Worm (Caenorhabditis elegans) whole organism, L1 larva: Measurements from ENCODE around the gene F17C8.6.

Source experiments
- C04F5.9 ChIP-seq: sonication (generic microtip); optimal IDR thresholded peaks from 2 replicates; lab custom pipeline; 2016; ENCODE audit warnings: missing genetic modification characterization, missing compliant biosample characterization
- C34B4.2 ChIP-seq: sonication (generic microtip); optimal IDR thresholded peaks from 2 replicates; lab custom pipeline; 2017; ENCODE audit warnings: mild to moderate bottlenecking, missing genetic modification characterization, missing compliant biosample characterization
- ama-1 ChIP-seq: fragments of 150-350 bp; optimal IDR thresholded peaks from 2 replicates; lab custom pipeline; 2014
- blmp-1 ChIP-seq: fragments of 150-350 bp; optimal IDR thresholded peaks from 2 replicates; lab custom pipeline; 2014; ENCODE audit warnings: missing biosample characterization, missing genetic modification characterization
- ceh-8 ChIP-seq: fragments of 200-800 bp; sonication (Bioruptor generic); optimal IDR thresholded peaks from 2 replicates; lab custom pipeline; 2018; ENCODE audit warnings: mild to moderate bottlenecking, missing genetic modification characterization, moderate library complexity, missing compliant biosample characterization
- lsy-2 ChIP-seq, 2 experiments: fragments of 150-350 bp; optimal IDR thresholded peaks; 2 replicates each; lab custom pipeline; 2014; ENCODE audit warnings: missing biosample characterization in 2 of 2, missing genetic modification characterization in 2 of 2
- nhr-237 ChIP-seq: fragments of 150-350 bp; optimal IDR thresholded peaks from 2 replicates; lab custom pipeline; 2014; ENCODE audit warnings: missing biosample characterization, missing genetic modification characterization
- nhr-76 ChIP-seq: sonication (generic microtip); optimal IDR thresholded peaks from 2 replicates; lab custom pipeline; 2017; ENCODE audit warnings: missing biosample characterization, missing genetic modification characterization
- nhr-85 ChIP-seq: sonication (generic microtip); peaks from one replicate; lab custom pipeline; 2016; ENCODE audit warnings: missing genetic modification characterization, inconsistent platforms, missing compliant biosample characterization
- pqm-1 ChIP-seq: sonication (generic microtip); optimal IDR thresholded peaks from 3 replicates; lab custom pipeline; 2017; ENCODE audit warnings: missing biosample characterization, missing genetic modification characterization
- rnt-1 ChIP-seq: sonication (generic microtip); optimal IDR thresholded peaks from 2 replicates; lab custom pipeline; 2016; ENCODE audit warnings: mild to moderate bottlenecking, missing genetic modification characterization, moderate library complexity, missing compliant biosample characterization
- snpc-4 ChIP-seq: fragments of 150-350 bp; optimal IDR thresholded peaks from 2 replicates; lab custom pipeline; 2014; ENCODE audit warnings: missing biosample characterization, missing genetic modification characterization
- tlp-1 ChIP-seq: fragments of 150-350 bp; optimal IDR thresholded peaks from 2 replicates; lab custom pipeline; 2014; ENCODE audit warnings: missing biosample characterization, missing genetic modification characterization

ce11 chrIII:4748666-4749065 is 2.8 kb upstream of the F17C8.6 start:
- TF ChIP-seq blmp-1 (tag; lab: Kevin White, UChicago) (no peak), C04F5.9 (tag; lab: Kevin White, UChicago) (no peak), nhr-237 (tag; lab: Kevin White, UChicago) (no peak), nhr-76 (tag; lab: Kevin White, UChicago) (no peak), lsy-2 (tag; optimal IDR thresholded peaks at IDR 0.05; lab: Kevin White, UChicago) (no peak), ama-1 (lab: Kevin White, UChicago) (no peak), rnt-1 (tag; lab: Kevin White, UChicago) (no peak), nhr-85 (tag; lab: Kevin White, UChicago) (no peak), ceh-8 (GFP tag; lab: Kevin White, UChicago) (no peak), snpc-4 (tag; lab: Kevin White, UChicago) (no peak), C34B4.2 (tag; lab: Kevin White, UChicago) (no peak), tlp-1 (tag; lab: Kevin White, UChicago) (no peak), pqm-1 (no peak)
